Worm (Caenorhabditis elegans) whole organism, L1 larva: ENCODE data around the gene hda-1.

ENCODE experiments used
- F16B12.6 ChIP-seq: fragments of 150-350 bp; optimal IDR thresholded peaks from 2 replicates; lab custom pipeline; 2014; ENCODE audit warnings: missing biosample characterization, missing genetic modification characterization
- alr-1 ChIP-seq: fragments of 200-800 bp; sonication (Bioruptor generic); optimal IDR thresholded peaks from 2 replicates; lab custom pipeline; 2018; ENCODE audit warnings: borderline replicate concordance, mild to moderate bottlenecking, missing genetic modification characterization, missing compliant biosample characterization
- aly-2 ChIP-seq: fragments of 150-350 bp; optimal IDR thresholded peaks from 2 replicates; lab custom pipeline; 2014; ENCODE audit warnings: missing biosample characterization, missing genetic modification characterization
- ama-1 ChIP-seq: fragments of 150-350 bp; optimal IDR thresholded peaks from 2 replicates; lab custom pipeline; 2014
- blmp-1 ChIP-seq: fragments of 150-350 bp; optimal IDR thresholded peaks from 2 replicates; lab custom pipeline; 2014; ENCODE audit warnings: missing biosample characterization, missing genetic modification characterization
- ceh-63 ChIP-seq: fragments of 200-800 bp; sonication (Bioruptor generic); optimal IDR thresholded peaks from 2 replicates; lab custom pipeline; 2018; ENCODE audit warnings: mild to moderate bottlenecking, missing genetic modification characterization, missing compliant biosample characterization
- ceh-8 ChIP-seq: fragments of 200-800 bp; sonication (Bioruptor generic); optimal IDR thresholded peaks from 2 replicates; lab custom pipeline; 2018; ENCODE audit warnings: mild to moderate bottlenecking, missing genetic modification characterization, moderate library complexity, missing compliant biosample characterization
- ceh-82 ChIP-seq, 3 experiments: fragments of 150-350 bp in 1 of 3; sonication (generic microtip) in 2 of 3; optimal IDR thresholded peaks; 2 replicates each; lab custom pipeline; 2014 to 2017; ENCODE audit warnings: missing biosample characterization in 3 of 3, missing genetic modification characterization in 3 of 3
- ceh-90 ChIP-seq: sonication (generic microtip); optimal IDR thresholded peaks from 2 replicates; lab custom pipeline; 2016; ENCODE audit warnings: missing genetic modification characterization, missing compliant biosample characterization
- ces-1 ChIP-seq: fragments of 150-350 bp; optimal IDR thresholded peaks from 2 replicates; lab custom pipeline; 2014; ENCODE audit warnings: missing biosample characterization, missing genetic modification reagents, missing genetic modification characterization
- efl-3 ChIP-seq: fragments of 200-800 bp; sonication (Bioruptor generic); optimal IDR thresholded peaks from 2 replicates; lab custom pipeline; 2018; ENCODE audit warnings: mild to moderate bottlenecking, missing genetic modification characterization, missing compliant biosample characterization
- egl-13 ChIP-seq: sonication (generic microtip); optimal IDR thresholded peaks from 2 replicates; lab custom pipeline; 2016; ENCODE audit warnings: missing genotype, missing genetic modification reagents, missing genetic modification characterization, missing compliant biosample characterization
- ets-5 ChIP-seq: fragments of 200-800 bp; sonication (Bioruptor generic); IDR thresholded peaks from 2 replicates; pipeline ENCODE4 v1.3.6; 2022; ENCODE audit warnings: missing genetic modification characterization, missing compliant biosample characterization
- fkh-10 ChIP-seq: sonication (generic microtip); optimal IDR thresholded peaks from 2 replicates; lab custom pipeline; 2017; ENCODE audit warnings: missing biosample characterization, missing genetic modification reagents, missing genetic modification characterization
- fkh-8 ChIP-seq: sonication (generic microtip); optimal IDR thresholded peaks from 2 replicates; lab custom pipeline; 2016; ENCODE audit warnings: mild to moderate bottlenecking, missing genetic modification characterization, missing compliant biosample characterization
- fos-1 ChIP-seq: fragments of 150-350 bp; optimal IDR thresholded peaks from 2 replicates; lab custom pipeline; 2014; ENCODE audit warnings: missing biosample characterization, missing genetic modification characterization
- hlh-17 ChIP-seq: fragments of 200-800 bp; sonication (Bioruptor generic); optimal IDR thresholded peaks from 2 replicates; lab custom pipeline; 2018; ENCODE audit warnings: missing genetic modification characterization, mild to moderate bottlenecking, missing compliant biosample characterization, moderate library complexity, borderline replicate concordance
- hlh-4 ChIP-seq: sonication (generic microtip); optimal IDR thresholded peaks from 2 replicates; lab custom pipeline; 2016; ENCODE audit warnings: mild to moderate bottlenecking, missing genetic modification characterization, missing compliant biosample characterization
- hpl-2 ChIP-seq: fragments of 150-350 bp; optimal IDR thresholded peaks from 2 replicates; lab custom pipeline; 2014; ENCODE audit warnings: missing biosample characterization, missing genetic modification reagents, missing genetic modification characterization
- irx-1 ChIP-seq: sonication (generic microtip); optimal IDR thresholded peaks from 2 replicates; lab custom pipeline; 2016; ENCODE audit warnings: missing genetic modification characterization, missing compliant biosample characterization
- lin-13 ChIP-seq: fragments of 150-350 bp; optimal IDR thresholded peaks from 2 replicates; lab custom pipeline; 2014; ENCODE audit warnings: missing biosample characterization, missing genetic modification reagents, missing genetic modification characterization
- lin-14 ChIP-seq: fragments of 200-800 bp; sonication (Bioruptor generic); optimal IDR thresholded peaks from 2 replicates; lab custom pipeline; 2018; ENCODE audit warnings: mild to moderate bottlenecking, missing genetic modification characterization, moderate library complexity, missing compliant biosample characterization
- lin-15B ChIP-seq: fragments of 150-350 bp; sonication (generic microtip); optimal IDR thresholded peaks from 3 replicates; lab custom pipeline; 2014; ENCODE audit warnings: missing biosample characterization, missing genetic modification characterization
- mdl-1 ChIP-seq, 2 experiments: fragments of 150-350 bp; optimal IDR thresholded peaks; 2 replicates each; lab custom pipeline; 2014 to 2017; ENCODE audit warnings: missing biosample characterization in 2 of 2, missing genetic modification characterization in 2 of 2, inconsistent platforms in 1 of 2
- mef-2 ChIP-seq: fragments of 150-350 bp; optimal IDR thresholded peaks from 2 replicates; lab custom pipeline; 2014; ENCODE audit warnings: missing biosample characterization, missing genetic modification characterization
- mep-1 ChIP-seq: fragments of 150-350 bp; optimal IDR thresholded peaks from 2 replicates; lab custom pipeline; 2014; ENCODE audit warnings: missing biosample characterization, missing genetic modification characterization
- nhr-19 ChIP-seq: fragments of 200-800 bp; sonication (Bioruptor generic); conservative IDR thresholded peaks from 2 replicates; pipeline ENCODE4 v1.3.6; 2022; ENCODE audit warnings: missing genetic modification characterization, missing compliant biosample characterization
- nhr-47 ChIP-seq: sonication (generic microtip); optimal IDR thresholded peaks from 2 replicates; lab custom pipeline; 2016; ENCODE audit warnings: mild to moderate bottlenecking, missing genetic modification characterization, moderate library complexity, missing compliant biosample characterization
- nhr-71 ChIP-seq: sonication (generic microtip); optimal IDR thresholded peaks from 2 replicates; lab custom pipeline; 2016; ENCODE audit warnings: mild to moderate bottlenecking, missing genetic modification characterization, moderate library complexity, missing compliant biosample characterization
- nhr-76 ChIP-seq: sonication (generic microtip); optimal IDR thresholded peaks from 2 replicates; lab custom pipeline; 2017; ENCODE audit warnings: missing biosample characterization, missing genetic modification characterization
- pag-3 ChIP-seq: sonication (generic microtip); optimal IDR thresholded peaks from 2 replicates; lab custom pipeline; 2017; ENCODE audit warnings: missing genetic modification characterization, mild to moderate bottlenecking, missing compliant biosample characterization, antibody characterized with exemption, borderline replicate concordance; ENCODE audit not compliant: insufficient read depth
- pax-3 ChIP-seq: fragments of 200-800 bp; sonication (Bioruptor generic); optimal IDR thresholded peaks from 2 replicates; lab custom pipeline; 2018; ENCODE audit warnings: mild to moderate bottlenecking, missing genetic modification characterization, moderate library complexity, missing compliant biosample characterization
- pqm-1 ChIP-seq: sonication (generic microtip); optimal IDR thresholded peaks from 3 replicates; lab custom pipeline; 2017; ENCODE audit warnings: missing biosample characterization, missing genetic modification characterization
- rnt-1 ChIP-seq: sonication (generic microtip); optimal IDR thresholded peaks from 2 replicates; lab custom pipeline; 2016; ENCODE audit warnings: mild to moderate bottlenecking, missing genetic modification characterization, moderate library complexity, missing compliant biosample characterization
- skn-1 ChIP-seq: fragments of 150-350 bp; optimal IDR thresholded peaks from 2 replicates; lab custom pipeline; 2014; ENCODE audit warnings: missing biosample characterization, missing genetic modification characterization
- sox-4 ChIP-seq: sonication (generic microtip); optimal IDR thresholded peaks from 2 replicates; lab custom pipeline; 2016; ENCODE audit warnings: missing genetic modification characterization, missing compliant biosample characterization
- sptf-1 ChIP-seq: fragments of 150-350 bp; optimal IDR thresholded peaks from 2 replicates; lab custom pipeline; 2014; ENCODE audit warnings: missing biosample characterization, missing genetic modification characterization
- tbx-2 ChIP-seq: sonication (generic microtip); optimal IDR thresholded peaks from 2 replicates; lab custom pipeline; 2016; ENCODE audit warnings: missing genetic modification characterization, missing compliant biosample characterization
- unc-30 ChIP-seq: sonication (generic microtip); optimal IDR thresholded peaks from 2 replicates; lab custom pipeline; 2017; ENCODE audit warnings: missing biosample characterization, missing genetic modification characterization
- unc-98 ChIP-seq: fragments of 200-800 bp; sonication (Bioruptor generic); IDR thresholded peaks from 2 replicates; pipeline ENCODE4 v1.3.6; 2022; ENCODE audit warnings: missing genetic modification characterization, missing compliant biosample characterization
- vab-15 ChIP-seq: sonication (generic microtip); optimal IDR thresholded peaks from 2 replicates; lab custom pipeline; 2017; ENCODE audit warnings: missing genotype, mild to moderate bottlenecking, missing genetic modification characterization, missing compliant biosample characterization
- zag-1 ChIP-seq: fragments of 150-350 bp; optimal IDR thresholded peaks from 2 replicates; lab custom pipeline; 2014; ENCODE audit warnings: missing biosample characterization, missing genetic modification characterization
- zip-4 ChIP-seq: fragments of 200-800 bp; sonication (Bioruptor generic); optimal IDR thresholded peaks from 2 replicates; lab custom pipeline; 2018; ENCODE audit warnings: mild to moderate bottlenecking, missing genetic modification characterization, moderate library complexity, missing compliant biosample characterization
- ztf-4 ChIP-seq: fragments of 150-350 bp; optimal IDR thresholded peaks from 2 replicates; lab custom pipeline; 2014; ENCODE audit warnings: missing biosample characterization, missing genetic modification characterization

The hda-1 gene

DNA sequence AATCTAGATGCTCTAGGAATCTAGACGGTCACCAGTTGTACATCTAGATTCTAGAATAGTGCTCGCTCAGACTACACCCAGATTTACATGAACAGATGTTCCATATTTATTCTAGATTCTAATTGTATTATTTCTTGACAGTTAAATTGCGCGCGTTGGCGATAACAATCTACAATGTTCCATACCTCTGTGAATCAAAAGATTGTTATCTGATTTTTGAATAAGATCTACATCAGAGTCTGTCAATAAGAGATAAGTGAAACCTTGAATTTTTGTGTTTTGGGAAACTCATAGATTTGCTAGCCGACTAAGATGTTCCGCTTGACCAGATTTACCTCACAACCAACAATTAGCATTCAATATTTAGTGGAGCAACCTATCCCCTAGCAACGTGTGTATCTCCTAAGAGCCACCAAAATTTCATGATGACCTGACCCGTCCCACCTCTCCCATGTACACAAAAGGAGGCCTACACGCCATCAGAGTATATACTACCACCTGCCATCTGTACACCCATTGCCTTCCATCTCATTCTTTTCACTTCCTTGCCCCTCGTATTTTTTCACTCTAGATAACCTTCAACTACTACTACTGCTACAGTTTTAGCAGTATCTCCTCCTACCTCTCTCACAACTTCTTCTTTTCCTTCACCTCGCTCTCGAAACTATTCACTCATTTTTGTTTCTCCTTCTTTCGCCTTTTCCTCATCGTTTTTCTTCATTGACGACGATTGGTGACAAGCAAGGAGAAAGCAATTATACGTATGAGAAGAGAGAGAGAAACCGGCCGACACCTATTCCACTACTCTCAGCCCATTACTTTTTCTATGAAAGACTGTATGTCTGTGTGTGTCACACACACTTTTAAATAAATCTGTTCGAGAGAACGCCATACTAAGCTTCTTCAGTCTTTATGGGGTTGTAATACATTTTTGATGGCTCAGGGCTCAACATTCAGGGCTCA, 18.2 kb upstream of the hda-1 start (continued):
- TF ChIP-seq fkh-8 (tag; lab: Kevin White, UChicago) = no peak
- no peak for TF ChIP-seq ama-1
- TF ChIP-seq hpl-2 (GFP tag; lab: Kevin White, UChicago) = no peak
- TF ChIP-seq zip-4 (GFP tag; lab: Kevin White, UChicago) = no peak
- TF ChIP-seq sptf-1 (tag; lab: Kevin White, UChicago) = no peak
- TF ChIP-seq zag-1 (tag; lab: Kevin White, UChicago) = no peak
- TF ChIP-seq mef-2 (tag; lab: Kevin White, UChicago) = no peak
- no peak for TF ChIP-seq hlh-17
- TF ChIP-seq lin-13 (GFP tag; lab: Kevin White, UChicago) = no peak

DNA sequence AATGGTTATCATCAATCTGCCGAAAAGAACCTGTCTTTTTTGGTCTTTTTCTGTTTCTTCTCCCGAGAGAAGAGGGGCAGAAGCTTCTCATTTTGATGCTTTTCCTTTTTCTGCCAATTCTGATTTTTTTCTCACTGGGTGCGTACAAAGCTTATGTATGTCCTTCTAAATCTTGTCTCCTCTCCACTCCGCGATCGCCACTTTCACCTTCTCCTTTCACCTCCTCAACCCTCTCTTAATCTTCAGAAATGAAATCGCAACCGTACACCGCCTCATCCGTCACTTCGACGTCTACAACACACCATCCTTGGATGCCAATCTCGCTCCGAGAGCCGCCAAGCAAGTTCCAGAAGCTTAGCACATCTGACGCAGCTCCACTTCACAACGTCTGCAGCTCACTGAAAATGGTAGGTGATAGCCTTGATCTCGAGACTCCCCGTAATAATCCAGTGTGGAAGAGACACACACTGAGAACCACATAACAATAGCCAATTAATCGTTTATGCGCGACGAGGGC, 17.1 kb upstream of the hda-1 start, which contains the start of gene R02D5.1:
R02D5.1 (plus strand) TSS at position 245 of the 517 bp plus-strand sequence.
- TF ChIP-seq egl-13 (tag; lab: Kevin White, UChicago) (no peak), blmp-1 (tag; lab: Kevin White, UChicago) (peak; percentile 99)

DNA sequence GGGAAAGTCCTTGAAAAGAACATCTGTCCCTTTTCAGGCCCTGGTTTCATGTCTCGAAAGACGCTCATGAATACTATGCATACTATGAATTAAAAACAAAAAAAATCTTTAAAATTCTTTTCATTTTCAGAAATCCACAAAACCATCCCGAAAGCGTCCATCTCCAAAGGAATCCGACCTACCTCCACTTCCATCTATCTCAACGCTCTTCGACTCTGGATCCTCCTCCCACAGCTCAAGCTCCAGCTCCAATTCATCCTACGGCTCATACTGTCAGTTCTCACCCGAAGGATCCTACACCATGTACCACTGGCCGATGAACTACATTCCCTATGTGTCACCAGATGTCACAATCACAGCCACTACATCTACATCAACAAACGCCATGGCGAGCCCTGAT, 16.6 kb upstream of the hda-1 start:
- no peak for TF ChIP-seq hlh-4 (tag; lab: Kevin White, UChicago)
- no peak for TF ChIP-seq sox-4 (tag; lab: Kevin White, UChicago)
- no peak for TF ChIP-seq nhr-76 (tag; lab: Kevin White, UChicago)
- no peak for TF ChIP-seq fos-1 (tag; lab: Kevin White, UChicago)
- no peak for TF ChIP-seq pqm-1 (tag; lab: Kevin White, UChicago)
- TF ChIP-seq lin-15B (tag; lab: Kevin White, UChicago) = no peak
- no peak for TF ChIP-seq pag-3 (tag; lab: Kevin White, UChicago)
- no peak for TF ChIP-seq aly-2 (tag; lab: Kevin White, UChicago)
- TF ChIP-seq nhr-47 = no peak
- TF ChIP-seq efl-3 (GFP tag; lab: Kevin White, UChicago) = no peak
- no peak for TF ChIP-seq nhr-19
- TF ChIP-seq F16B12.6 = no peak
- TF ChIP-seq ets-5 (GFP tag; lab: Robert Waterston, UW) = no peak
- TF ChIP-seq mep-1 = no peak
- TF ChIP-seq pax-3 (tag; lab: Kevin White, UChicago) = no peak
- no peak for TF ChIP-seq lin-13 (GFP tag; lab: Kevin White, UChicago)
- no peak for TF ChIP-seq alr-1 (tag; lab: Kevin White, UChicago)
- no peak for TF ChIP-seq mef-2 (tag; lab: Kevin White, UChicago)

DNA sequence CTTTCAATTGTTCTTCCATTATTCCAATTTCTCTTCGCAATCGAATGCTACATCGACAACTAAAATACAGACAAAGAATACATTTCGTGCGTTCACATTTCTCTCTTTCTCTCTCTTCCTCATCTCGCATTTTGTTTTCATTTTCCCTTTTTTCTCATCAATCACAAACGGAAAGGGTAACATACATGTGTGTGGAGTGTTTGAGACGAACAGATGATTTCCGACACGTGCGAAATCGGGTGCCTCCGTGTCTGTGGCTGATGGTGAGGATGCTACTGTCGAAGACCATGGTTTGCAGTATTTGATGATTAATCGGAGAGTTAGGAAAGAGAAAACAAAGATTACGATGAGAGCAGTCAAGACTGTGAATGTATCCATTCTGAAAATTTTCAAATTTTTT, 14.4 kb upstream of the hda-1 start, which contains the start of gene R02D5.9:
R02D5.9 (minus strand) TSS at position 378 of the 400 bp plus-strand sequence.
- no peak for TF ChIP-seq unc-98
- TF ChIP-seq hpl-2 (GFP tag; lab: Kevin White, UChicago) = no peak
- no peak for TF ChIP-seq ceh-90 (tag; lab: Kevin White, UChicago)
- TF ChIP-seq nhr-19 = no peak
- TF ChIP-seq ceh-63 = no peak
- peak; percentile 14 for TF ChIP-seq skn-1 (tag; lab: Kevin White, UChicago)
- no peak for TF ChIP-seq nhr-76 (tag; lab: Kevin White, UChicago)
- no peak for TF ChIP-seq rnt-1 (tag; lab: Kevin White, UChicago)
- peak; percentile 87 for TF ChIP-seq lin-14
- no peak for TF ChIP-seq sox-4 (tag; lab: Kevin White, UChicago)
- TF ChIP-seq irx-1 (tag; lab: Kevin White, UChicago) = no peak
- TF ChIP-seq sptf-1 (tag; lab: Kevin White, UChicago) = no peak
- TF ChIP-seq unc-30 = no peak
- TF ChIP-seq zip-4 (GFP tag; lab: Kevin White, UChicago) = no peak
- no peak for TF ChIP-seq fos-1 (tag; lab: Kevin White, UChicago)
- TF ChIP-seq fkh-10 (GFP tag; lab: Kevin White, UChicago) = no peak
- TF ChIP-seq mdl-1 (tag; optimal IDR thresholded peaks at IDR 0.05; lab: Kevin White, UChicago) = peak in 1 of 2 experiments; percentile 94
- no peak for TF ChIP-seq vab-15 (tag; lab: Kevin White, UChicago)
- TF ChIP-seq ztf-4 (tag; lab: Kevin White, UChicago) = no peak
- TF ChIP-seq pag-3 (tag; lab: Kevin White, UChicago) = peak; percentile 6
- no peak for TF ChIP-seq ces-1 (GFP tag; lab: Kevin White, UChicago)
- TF ChIP-seq mef-2 (tag; lab: Kevin White, UChicago) = no peak
- no peak for TF ChIP-seq ceh-8
- peak; percentile 25 for TF ChIP-seq nhr-71 (tag; lab: Kevin White, UChicago)
- no peak for TF ChIP-seq ceh-82 (tag; optimal IDR thresholded peaks at IDR 0.05; lab: Kevin White, UChicago)
- peak; percentile 42 for TF ChIP-seq tbx-2 (tag; lab: Kevin White, UChicago)
